Fruit fly (Drosophila melanogaster) whole organism, embryonic: ENCODE data around the gene dnc.

ENCODE experiments used
- B-H1 ChIP-seq: fragments of 200-800 bp; sonication (Bioruptor generic); IDR thresholded peaks from 3 replicates; pipeline ENCODE4 v1.3.6; 2022; ENCODE audit warnings: missing biosample characterization, missing genetic modification characterization
- B-H2 ChIP-seq: fragments of 200-800 bp; sonication (Bioruptor generic); optimal IDR thresholded peaks from 2 replicates; lab custom pipeline; 2018; ENCODE audit warnings: missing biosample characterization, mild to moderate bottlenecking, missing genetic modification characterization
- CG10366 ChIP-seq: fragments of 200-800 bp; sonication (Bioruptor generic); IDR thresholded peaks from 2 replicates; pipeline ENCODE4 v1.3.6; 2022; ENCODE audit warnings: missing biosample characterization, missing genetic modification characterization
- CG11456 ChIP-seq: fragments of 200-800 bp; sonication (Bioruptor generic); IDR thresholded peaks from 3 replicates; pipeline ENCODE4 v1.3.6; 2022; ENCODE audit warnings: missing biosample characterization, missing genetic modification characterization
- CG12299 ChIP-seq: fragments of 200-800 bp; sonication (Bioruptor generic); optimal IDR thresholded peaks from 2 replicates; lab custom pipeline; 2018; ENCODE audit warnings: missing biosample characterization, mild to moderate bottlenecking, missing genetic modification characterization
- CG15514 ChIP-seq: fragments of 200-800 bp; sonication (Bioruptor generic); optimal IDR thresholded peaks from 3 replicates; lab custom pipeline; 2017; ENCODE audit warnings: missing biosample characterization, missing genetic modification characterization, mild to moderate bottlenecking, moderate library complexity, missing genetic modification reagents
- CG15601 ChIP-seq: fragments of 200-800 bp; sonication (Bioruptor generic); optimal IDR thresholded peaks from 3 replicates; lab custom pipeline; 2019; ENCODE audit warnings: missing biosample characterization, mild to moderate bottlenecking, missing genetic modification characterization, moderate library complexity
- CG15696 ChIP-seq: fragments of 200-800 bp; sonication (Bioruptor generic); optimal IDR thresholded peaks from 2 replicates; lab custom pipeline; 2019; ENCODE audit warnings: missing biosample characterization, mild to moderate bottlenecking, missing genetic modification characterization, moderate library complexity
- CG17568 ChIP-seq: fragments of 200-800 bp; sonication (Bioruptor generic); optimal IDR thresholded peaks from 2 replicates; lab custom pipeline; 2018; ENCODE audit warnings: missing biosample characterization, mild to moderate bottlenecking, missing genetic modification characterization, moderate library complexity
- CG18011 ChIP-seq: fragments of 200-800 bp; sonication (Bioruptor generic); optimal IDR thresholded peaks from 2 replicates; lab custom pipeline; 2017; ENCODE audit warnings: missing biosample characterization, missing genetic modification characterization, mild to moderate bottlenecking, moderate library complexity, missing genotype
- CG30403 ChIP-seq: fragments of 200-800 bp; sonication (Bioruptor generic); optimal IDR thresholded peaks from 3 replicates; lab custom pipeline; 2016; ENCODE audit warnings: missing biosample characterization, missing genetic modification characterization
- CG32772 ChIP-seq: fragments of 200-800 bp; sonication (Bioruptor generic); IDR thresholded peaks from 2 replicates; pipeline ENCODE4 v1.3.6; 2022; ENCODE audit warnings: missing biosample characterization, missing genetic modification characterization
- CG34224 ChIP-seq: fragments of 200-800 bp; sonication (Bioruptor generic); IDR thresholded peaks from 3 replicates; pipeline ENCODE4 v1.3.6; 2022; ENCODE audit warnings: missing biosample characterization, missing genetic modification characterization; ENCODE audit not compliant: partially characterized antibody
- CG6272 ChIP-seq: fragments of 200-800 bp; sonication (Bioruptor generic); IDR thresholded peaks from 2 replicates; pipeline ENCODE4 v1.3.6; 2022; ENCODE audit warnings: missing biosample characterization, missing genetic modification characterization
- CG6813 ChIP-seq: fragments of 200-800 bp; sonication (Bioruptor generic); optimal IDR thresholded peaks from 2 replicates; lab custom pipeline; 2017; ENCODE audit warnings: missing biosample characterization, missing genetic modification characterization, mild to moderate bottlenecking, moderate library complexity, missing genetic modification reagents
- CG7271 ChIP-seq: fragments of 200-800 bp; sonication (Bioruptor generic); optimal IDR thresholded peaks from 2 replicates; lab custom pipeline; 2018; ENCODE audit warnings: missing biosample characterization, mild to moderate bottlenecking, missing genetic modification characterization, moderate library complexity
- CG7745 ChIP-seq: fragments of 200-800 bp; sonication (Bioruptor generic); optimal IDR thresholded peaks from 2 replicates; lab custom pipeline; 2018; ENCODE audit warnings: missing biosample characterization, mild to moderate bottlenecking, missing genetic modification characterization, moderate library complexity
- CG8089 ChIP-seq: fragments of 200-800 bp; sonication (Bioruptor generic); optimal IDR thresholded peaks from 3 replicates; lab custom pipeline; 2016; ENCODE audit warnings: missing biosample characterization, missing genetic modification characterization
- CG8388 ChIP-seq: fragments of 200-800 bp; sonication (Bioruptor generic); optimal IDR thresholded peaks from 2 replicates; lab custom pipeline; 2019; ENCODE audit warnings: missing biosample characterization, mild to moderate bottlenecking, missing genetic modification characterization, moderate library complexity
- CG9797 ChIP-seq: fragments of 200-800 bp; sonication (Bioruptor generic); optimal IDR thresholded peaks from 3 replicates; lab custom pipeline; 2018; ENCODE audit warnings: missing biosample characterization, mild to moderate bottlenecking, missing genetic modification characterization
- Deaf1 ChIP-seq: fragments of 200-800 bp; optimal IDR thresholded peaks from 3 replicates; lab custom pipeline; 2019; ENCODE audit warnings: missing biosample characterization, mild to moderate bottlenecking, missing genetic modification characterization, moderate library complexity
- Gsc ChIP-seq: fragments of 200-800 bp; sonication (Bioruptor generic); IDR thresholded peaks from 2 replicates; pipeline ENCODE4 v1.3.6; 2022; ENCODE audit warnings: missing biosample characterization, missing genetic modification characterization
- Hr3 ChIP-seq: fragments of 200-800 bp; sonication (Bioruptor generic); optimal IDR thresholded peaks from 3 replicates; lab custom pipeline; 2016; ENCODE audit warnings: missing biosample characterization, missing genetic modification characterization
- Lim3 ChIP-seq: fragments of 200-800 bp; sonication (Bioruptor generic); IDR thresholded peaks from 2 replicates; pipeline ENCODE4 v1.3.6; 2022; ENCODE audit warnings: missing biosample characterization, missing genetic modification characterization
- MBD-R2 ChIP-seq: fragments of 200-800 bp; sonication (Bioruptor generic); IDR thresholded peaks from 2 replicates; pipeline ENCODE4 v1.3.6; 2022; ENCODE audit warnings: missing biosample characterization, missing genetic modification characterization
- MESR4 ChIP-seq: fragments of 200-800 bp; sonication (Bioruptor generic); optimal IDR thresholded peaks from 2 replicates; lab custom pipeline; 2018; ENCODE audit warnings: missing biosample characterization, mild to moderate bottlenecking, missing genetic modification characterization, moderate library complexity
- Mrtf ChIP-seq: fragments of 200-800 bp; sonication (Bioruptor generic); IDR thresholded peaks from 3 replicates; pipeline ENCODE4 v1.3.6; 2022; ENCODE audit warnings: missing biosample characterization, missing genetic modification characterization
- NFAT ChIP-seq: fragments of 200-800 bp; sonication (Bioruptor generic); IDR thresholded peaks from 2 replicates; pipeline ENCODE4 v1.3.6; 2022; ENCODE audit warnings: missing biosample characterization, missing genetic modification characterization
- NfI ChIP-seq: fragments of 200-800 bp; sonication (Bioruptor generic); optimal IDR thresholded peaks from 3 replicates; lab custom pipeline; 2018; ENCODE audit warnings: missing biosample characterization, mild to moderate bottlenecking, missing genetic modification characterization, moderate library complexity
- Ptx1 ChIP-seq: fragments of 200-800 bp; sonication (Bioruptor generic); IDR thresholded peaks from 2 replicates; pipeline ENCODE4 v1.3.6; 2022; ENCODE audit warnings: missing biosample characterization, missing genetic modification characterization
- Rx ChIP-seq: fragments of 200-800 bp; sonication (Bioruptor generic); IDR thresholded peaks from 2 replicates; pipeline ENCODE4 v1.3.6; 2022; ENCODE audit warnings: missing biosample characterization, missing genetic modification characterization
- Sox102F ChIP-seq: fragments of 200-800 bp; sonication (Bioruptor generic); optimal IDR thresholded peaks from 2 replicates; lab custom pipeline; 2018; ENCODE audit warnings: missing biosample characterization, mild to moderate bottlenecking, missing genetic modification characterization, moderate library complexity
- Ssrp ChIP-seq: fragments of 200-800 bp; sonication (Bioruptor generic); optimal IDR thresholded peaks from 2 replicates; lab custom pipeline; 2018; ENCODE audit warnings: missing biosample characterization, mild to moderate bottlenecking, missing genetic modification characterization, moderate library complexity
- ac ChIP-seq: fragments of 200-800 bp; sonication (Bioruptor generic); optimal IDR thresholded peaks from 3 replicates; lab custom pipeline; 2017; ENCODE audit warnings: missing biosample characterization, mild to moderate bottlenecking, missing genetic modification characterization
- chif ChIP-seq, 2 experiments: fragments of 200-800 bp; sonication (Bioruptor generic); optimal IDR thresholded peaks; 3 replicates each; lab custom pipeline; 2016; ENCODE audit warnings: missing biosample characterization in 2 of 2, missing genetic modification characterization in 2 of 2
- emc ChIP-seq: fragments of 200-800 bp; sonication (Bioruptor generic); optimal IDR thresholded peaks from 2 replicates; lab custom pipeline; 2016; ENCODE audit warnings: missing biosample characterization, missing genetic modification characterization
- en ChIP-seq: fragments of 200-800 bp; sonication (Bioruptor generic); optimal IDR thresholded peaks from 2 replicates; lab custom pipeline; 2016; ENCODE audit warnings: missing biosample characterization, missing genetic modification characterization
- eve ChIP-seq, 2 experiments: fragments of >200 bp; optimal IDR thresholded peaks; 2 replicates each; lab custom pipeline; 2017; ENCODE audit warnings: missing biosample characterization in 2 of 2, missing genetic modification characterization in 2 of 2
- eyg ChIP-seq: fragments of 200-800 bp; sonication (Bioruptor generic); optimal IDR thresholded peaks from 3 replicates; lab custom pipeline; 2016; ENCODE audit warnings: missing biosample characterization, missing genetic modification characterization
- fru ChIP-seq: fragments of >200 bp; optimal IDR thresholded peaks from 2 replicates; lab custom pipeline; 2017
- gsb ChIP-seq: fragments of 200-800 bp; sonication (Bioruptor generic); IDR thresholded peaks from 2 replicates; pipeline ENCODE4 v1.3.6; 2022; ENCODE audit warnings: missing biosample characterization, missing genetic modification characterization
- hb ChIP-seq: fragments of 200-800 bp; sonication (Bioruptor generic); IDR thresholded peaks from 3 replicates; pipeline ENCODE4 v1.3.6; 2022; ENCODE audit warnings: missing biosample characterization, missing genetic modification characterization; ENCODE audit not compliant: partially characterized antibody
- lov ChIP-seq, 2 experiments: fragments of 200-800 bp in 1 of 2; fragments of >200 bp in 1 of 2; sonication (Bioruptor generic) in 1 of 2; IDR thresholded peaks in 1 of 2; optimal IDR thresholded peaks in 1 of 2; 2 replicates in 1 of 2; 3 replicates in 1 of 2; pipeline versions ENCODE4 v1.3.6 to Lab custom; 2017 to 2022; ENCODE audit warnings: missing biosample characterization in 1 of 2, missing genetic modification characterization in 1 of 2
- nau ChIP-seq: fragments of 200-800 bp; sonication (Bioruptor generic); optimal IDR thresholded peaks from 3 replicates; lab custom pipeline; 2017; ENCODE audit warnings: missing biosample characterization, mild to moderate bottlenecking, missing genetic modification characterization, missing genetic modification reagents
- nom ChIP-seq: fragments of 200-800 bp; sonication (Bioruptor generic); optimal IDR thresholded peaks from 2 replicates; lab custom pipeline; 2017; ENCODE audit warnings: missing biosample characterization, missing genetic modification characterization, mild to moderate bottlenecking, moderate library complexity, missing genetic modification reagents
- p53 ChIP-seq: fragments of 200-800 bp; sonication (Bioruptor generic); optimal IDR thresholded peaks from 2 replicates; lab custom pipeline; 2016; ENCODE audit warnings: missing biosample characterization, missing genetic modification characterization
- peb ChIP-seq: fragments of 200-800 bp; sonication (Bioruptor generic); IDR thresholded peaks from 2 replicates; pipeline ENCODE4 v1.3.6; 2022; ENCODE audit warnings: missing biosample characterization, missing genetic modification characterization
- scrt ChIP-seq: fragments of 200-800 bp; sonication (Bioruptor generic); optimal IDR thresholded peaks from 2 replicates; lab custom pipeline; 2018; ENCODE audit warnings: missing biosample characterization, mild to moderate bottlenecking, missing genetic modification characterization, moderate library complexity
- sens ChIP-seq: fragments of 200-800 bp; sonication (Bioruptor generic); peaks from one replicate; lab custom pipeline; 2016; ENCODE audit warnings: missing biosample characterization, missing genetic modification characterization
- sug ChIP-seq: fragments of 200-800 bp; optimal IDR thresholded peaks from 2 replicates; lab custom pipeline; 2019; ENCODE audit warnings: missing biosample characterization, mild to moderate bottlenecking, missing genetic modification characterization, moderate library complexity
- tgo ChIP-seq: fragments of 200-800 bp; sonication (Bioruptor generic); IDR thresholded peaks from 3 replicates; pipeline ENCODE4 v1.3.6; 2022; ENCODE audit warnings: missing biosample characterization, missing genetic modification characterization

dnc gene

DNA sequence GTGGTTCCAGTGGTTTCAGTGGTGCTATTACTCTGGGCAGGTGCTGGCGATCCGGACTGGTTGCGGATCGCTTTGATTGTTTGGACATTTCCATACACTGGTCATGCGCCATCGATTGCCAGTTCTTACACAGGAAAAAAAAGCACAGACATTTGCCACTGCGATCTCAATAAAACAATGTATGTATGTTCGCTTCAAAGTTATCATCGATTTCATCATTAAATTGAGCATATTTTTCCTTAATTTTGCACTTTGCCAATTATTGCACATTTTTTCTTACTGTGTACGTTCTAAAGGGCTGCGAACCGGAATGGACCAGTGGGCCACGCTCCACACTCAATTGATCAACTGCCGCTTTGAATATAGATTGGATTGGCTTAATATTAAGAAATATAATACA lies 187.4 kb downstream of the dnc start (continued):
- TF ChIP-seq NfI (peak; percentile 58), scrt (GFP tag; lab: Kevin White, UChicago) (peak; percentile 70), sug (tag; lab: Kevin White, UChicago) (peak; percentile 40), CG7745 (tag; lab: Kevin White, UChicago) (no peak), Mrtf (GFP tag; lab: Robert Waterston, UW) (no peak; the same call in 2 of the 3 replicates), gsb (peak; percentile 63), CG10366 (GFP tag; lab: Robert Waterston, UW) (peak; percentile 58), CG6813 (GFP tag; lab: Kevin White, UChicago) (peak; percentile 63), CG32772 (GFP tag; lab: Robert Waterston, UW) (peak; percentile 58), CG6272 (GFP tag; lab: Robert Waterston, UW) (no peak), p53 (no peak), sens (GFP tag; lab: Kevin White, UChicago) (peak; percentile 91), hb (no peak), lov (optimal IDR thresholded peaks at IDR 0.05; lab: Kevin White, UChicago) (no peak), lov (GFP tag; IDR thresholded peaks at IDR 0.05; lab: Robert Waterston, UW) (0 out of 3 replicates have a peak, but pooled peaks have one; percentile 52), CG34224 (GFP tag; lab: Robert Waterston, UW) (no peak), fru (lab: Kevin White, UChicago) (no peak), CG15601 (tag; lab: Kevin White, UChicago) (no peak), eyg (GFP tag; lab: Kevin White, UChicago) (peak; percentile 61), tgo (GFP tag; lab: Robert Waterston, UW) (peak; percentile 65; the same call in 2 of the 3 replicates), MBD-R2 (GFP tag; lab: Robert Waterston, UW) (peak; percentile 77), CG8388 (GFP tag; lab: Kevin White, UChicago) (no peak), Rx (peak; percentile 29; the same call in 1 of the 2 replicates), CG12299 (peak; percentile 32), NFAT (peak; percentile 93), Lim3 (GFP tag; lab: Robert Waterston, UW) (no peak), peb (GFP tag; lab: Robert Waterston, UW) (no peak), Deaf1 (tag; lab: Kevin White, UChicago) (no peak), nom (GFP tag; lab: Kevin White, UChicago) (no peak), emc (peak; percentile 63), MESR4 (GFP tag; lab: Kevin White, UChicago) (no peak), CG7271 (no peak), CG30403 (GFP tag; lab: Kevin White, UChicago) (peak; percentile 66), CG11456 (GFP tag; lab: Robert Waterston, UW) (no peak; the same call in 1 of the 3 replicates), CG8089 (peak; percentile 36), CG9797 (GFP tag; lab: Kevin White, UChicago) (no peak), Hr3 (peak; percentile 17), Sox102F (no peak), Ptx1 (GFP tag; lab: Robert Waterston, UW) (peak; percentile 63; the same call in 1 of the 2 replicates), ac (no peak), eve (GFP tag; optimal IDR thresholded peaks at IDR 0.05; lab: Kevin White, UChicago) (no peak), CG15696 (tag; lab: Kevin White, UChicago) (peak; percentile 35), B-H2 (GFP tag; lab: Kevin White, UChicago) (peak; percentile 36), CG15514 (GFP tag; lab: Kevin White, UChicago) (peak; percentile 62), nau (GFP tag; lab: Kevin White, UChicago) (no peak), en (GFP tag; lab: Kevin White, UChicago) (peak; percentile 11), chif (GFP tag; optimal IDR thresholded peaks at IDR 0.05; lab: Kevin White, UChicago) (peak; percentile 53 to 66), CG18011 (GFP tag; lab: Kevin White, UChicago) (peak; percentile 19), CG17568 (GFP tag; lab: Kevin White, UChicago) (peak; percentile 1), Gsc (GFP tag; lab: Robert Waterston, UW) (no peak), Ssrp (tag; lab: Kevin White, UChicago) (peak; percentile 1), B-H1 (GFP tag; lab: Robert Waterston, UW) (no peak)
